Fruit fly (Drosophila melanogaster) whole organism, embryonic: ENCODE measurements around the gene CG5882.
A peak's percentile ranks its signal among the peaks of the same experiment; 100 is the strongest.

Source experiments
- Awh ChIP-seq: fragments of 200-800 bp; sonication (Bioruptor generic); IDR thresholded peaks from 2 replicates; pipeline ENCODE4, ENCODE4 v1.3.6; 2022; ENCODE audit warnings: missing biosample characterization, missing genetic modification characterization
- CG10267 ChIP-seq: fragments of 200-800 bp; sonication (Bioruptor generic); optimal IDR thresholded peaks from 2 replicates; lab custom pipeline; 2018; ENCODE audit warnings: missing biosample characterization, mild to moderate bottlenecking, missing genetic modification characterization, moderate library complexity
- CG10431 ChIP-seq: fragments of 200-800 bp; sonication (Bioruptor generic); optimal IDR thresholded peaks from 3 replicates; lab custom pipeline; 2018; ENCODE audit warnings: missing biosample characterization, mild to moderate bottlenecking, missing genetic modification characterization
- CG10565 ChIP-seq: fragments of 200-800 bp; sonication (Bioruptor generic); optimal IDR thresholded peaks from 3 replicates; lab custom pipeline; 2016; ENCODE audit warnings: missing biosample characterization, mild to moderate bottlenecking, missing genetic modification characterization
- CG11560 ChIP-seq: fragments of 200-800 bp; sonication (Bioruptor generic); IDR thresholded peaks from 3 replicates; pipeline ENCODE4 v1.3.6; 2022; ENCODE audit warnings: missing biosample characterization, missing genetic modification characterization
- CG11696 ChIP-seq: fragments of 200-800 bp; sonication (Bioruptor generic); IDR thresholded peaks from 2 replicates; pipeline ENCODE4 v1.3.6; 2022; ENCODE audit warnings: missing biosample characterization, missing genetic modification characterization
- CG12071 ChIP-seq: fragments of 200-800 bp; sonication (Bioruptor generic); optimal IDR thresholded peaks from 3 replicates; lab custom pipeline; 2018; ENCODE audit warnings: missing biosample characterization, mild to moderate bottlenecking, missing genetic modification characterization
- CG12769 ChIP-seq: fragments of 200-800 bp; sonication (Bioruptor generic); optimal IDR thresholded peaks from 2 replicates; lab custom pipeline; 2019; ENCODE audit warnings: missing biosample characterization, mild to moderate bottlenecking, missing genetic modification characterization, moderate library complexity
- CG14710 ChIP-seq: fragments of 200-800 bp; sonication (Bioruptor generic); optimal IDR thresholded peaks from 3 replicates; lab custom pipeline; 2019; ENCODE audit warnings: missing biosample characterization, mild to moderate bottlenecking, missing genetic modification characterization, moderate library complexity
- CG17328 ChIP-seq: fragments of 200-800 bp; sonication (Bioruptor generic); IDR thresholded peaks from 2 replicates; pipeline ENCODE4 v1.3.6; 2022; ENCODE audit warnings: missing biosample characterization, missing genetic modification characterization
- CG18764 ChIP-seq: fragments of 200-800 bp; sonication (Bioruptor generic); optimal IDR thresholded peaks from 3 replicates; lab custom pipeline; 2016; ENCODE audit warnings: missing biosample characterization, missing genetic modification characterization
- CG2116 ChIP-seq: fragments of 200-800 bp; sonication (Bioruptor generic); optimal IDR thresholded peaks from 3 replicates; lab custom pipeline; 2018; ENCODE audit warnings: missing biosample characterization, mild to moderate bottlenecking, missing genetic modification characterization
- CG2199 ChIP-seq: fragments of 200-800 bp; sonication (Bioruptor generic); IDR thresholded peaks from 3 replicates; pipeline ENCODE4 v1.3.6; 2022; ENCODE audit warnings: missing biosample characterization, missing genetic modification characterization
- CG31365 ChIP-seq: fragments of 200-800 bp; sonication (Bioruptor generic); optimal IDR thresholded peaks from 2 replicates; lab custom pipeline; 2018; ENCODE audit warnings: missing biosample characterization, mild to moderate bottlenecking, missing genetic modification characterization
- CG3281 ChIP-seq: fragments of 200-800 bp; sonication (Bioruptor generic); optimal IDR thresholded peaks from 3 replicates; lab custom pipeline; 2017; ENCODE audit warnings: missing biosample characterization, mild to moderate bottlenecking, missing genetic modification characterization
- CG33557 ChIP-seq: fragments of 200-800 bp; sonication (Bioruptor generic); optimal IDR thresholded peaks from 2 replicates; lab custom pipeline; 2019; ENCODE audit warnings: missing biosample characterization, mild to moderate bottlenecking, missing genetic modification characterization, moderate library complexity
- CG3838 ChIP-seq: fragments of 200-800 bp; sonication (Bioruptor generic); optimal IDR thresholded peaks from 3 replicates; lab custom pipeline; 2016; ENCODE audit warnings: missing biosample characterization, missing genetic modification characterization
- CG3995 ChIP-seq: fragments of 200-800 bp; sonication (Bioruptor generic); optimal IDR thresholded peaks from 3 replicates; lab custom pipeline; 2016; ENCODE audit warnings: missing biosample characterization, missing genetic modification characterization
- CG4360 ChIP-seq: fragments of 200-800 bp; sonication (Bioruptor generic); IDR thresholded peaks from 2 replicates; pipeline ENCODE4 v1.3.6; 2022; ENCODE audit warnings: missing biosample characterization, missing genetic modification characterization
- CG4820 ChIP-seq: fragments of 200-800 bp; sonication (Bioruptor generic); optimal IDR thresholded peaks from 3 replicates; lab custom pipeline; 2016; ENCODE audit warnings: missing biosample characterization, missing genetic modification characterization
- CG5953 ChIP-seq: fragments of 200-800 bp; sonication (Bioruptor generic); IDR thresholded peaks from 2 replicates; pipeline ENCODE4 v1.3.6; 2022; ENCODE audit warnings: missing biosample characterization, missing genetic modification characterization
- CG8359 ChIP-seq: fragments of 200-800 bp; sonication (Bioruptor generic); optimal IDR thresholded peaks from 2 replicates; lab custom pipeline; 2017; ENCODE audit warnings: missing biosample characterization, mild to moderate bottlenecking, missing genetic modification characterization, borderline replicate concordance
- CG8388 ChIP-seq: fragments of 200-800 bp; sonication (Bioruptor generic); optimal IDR thresholded peaks from 2 replicates; lab custom pipeline; 2019; ENCODE audit warnings: missing biosample characterization, mild to moderate bottlenecking, missing genetic modification characterization, moderate library complexity
- CG9817 ChIP-seq: fragments of 200-800 bp; sonication (Bioruptor generic); optimal IDR thresholded peaks from 2 replicates; lab custom pipeline; 2018; ENCODE audit warnings: missing biosample characterization, mild to moderate bottlenecking, missing genetic modification characterization, moderate library complexity
- CG9932 ChIP-seq: fragments of 200-800 bp; sonication (Bioruptor generic); IDR thresholded peaks from 2 replicates; pipeline ENCODE4 v1.3.6; 2022; ENCODE audit warnings: missing biosample characterization, missing genetic modification characterization
- CTCF ChIP-seq: fragments of 200-800 bp; sonication (Bioruptor generic); optimal IDR thresholded peaks from 2 replicates; lab custom pipeline; 2017; ENCODE audit warnings: missing biosample characterization, mild to moderate bottlenecking, missing genetic modification characterization, moderate library complexity
- Camta ChIP-seq: fragments of 200-800 bp; sonication (Bioruptor generic); optimal IDR thresholded peaks from 2 replicates; lab custom pipeline; 2016; ENCODE audit warnings: missing biosample characterization, missing genetic modification characterization
- D ChIP-seq, 2 experiments: fragments of 200-800 bp in 1 of 2; fragments of >200 bp in 1 of 2; sonication (Bioruptor generic) in 1 of 2; optimal IDR thresholded peaks; 2 replicates in 1 of 2; 3 replicates in 1 of 2; lab custom pipeline; 2017; ENCODE audit warnings: mild to moderate bottlenecking in 1 of 2, missing biosample characterization in 1 of 2, missing genetic modification characterization in 1 of 2, missing genetic modification reagents in 1 of 2
- D19A ChIP-seq: fragments of 200-800 bp; optimal IDR thresholded peaks from 3 replicates; lab custom pipeline; 2019; ENCODE audit warnings: missing biosample characterization, mild to moderate bottlenecking, missing genetic modification characterization, moderate library complexity
- Dad ChIP-seq: fragments of 200-800 bp; sonication (Bioruptor generic); optimal IDR thresholded peaks from 3 replicates; lab custom pipeline; 2016; ENCODE audit warnings: missing biosample characterization, missing genetic modification characterization
- Hey ChIP-seq: fragments of 200-800 bp; sonication (Bioruptor generic); optimal IDR thresholded peaks from 3 replicates; lab custom pipeline; 2018; ENCODE audit warnings: missing biosample characterization, mild to moderate bottlenecking, missing genetic modification characterization
- Lhr ChIP-seq: fragments of 200-800 bp; sonication (Bioruptor generic); optimal IDR thresholded peaks from 3 replicates; lab custom pipeline; 2017; ENCODE audit warnings: mild to moderate bottlenecking, missing biosample characterization, missing genetic modification reagents, missing genetic modification characterization
- Mad ChIP-seq: fragments of 200-800 bp; sonication (Bioruptor generic); optimal IDR thresholded peaks from 2 replicates; lab custom pipeline; 2016; ENCODE audit warnings: missing biosample characterization, missing genetic modification characterization
- Med ChIP-seq: fragments of 200-800 bp; sonication (Bioruptor generic); peaks from one replicate; lab custom pipeline; 2016; ENCODE audit warnings: missing biosample characterization, missing genetic modification characterization, mild to moderate bottlenecking, inconsistent platforms, moderate library complexity
- NFAT ChIP-seq: fragments of 200-800 bp; sonication (Bioruptor generic); IDR thresholded peaks from 2 replicates; pipeline ENCODE4 v1.3.6; 2022; ENCODE audit warnings: missing biosample characterization, missing genetic modification characterization
- Side ChIP-seq: fragments of 200-800 bp; sonication (Bioruptor generic); optimal IDR thresholded peaks from 2 replicates; lab custom pipeline; 2016; ENCODE audit warnings: missing biosample characterization, missing genetic modification characterization
- Trl ChIP-seq, 3 experiments: fragments of >200 bp in 2 of 3; fragments of 200-800 bp in 1 of 3; sonication (Bioruptor generic) in 1 of 3; optimal IDR thresholded peaks; 2 replicates in 1 of 3; 3 replicates in 2 of 3; lab custom pipeline; 2016 to 2017; ENCODE audit warnings: missing biosample characterization in 1 of 3, missing genetic modification characterization in 1 of 3
- btn ChIP-seq: fragments of 200-800 bp; sonication (Bioruptor generic); optimal IDR thresholded peaks from 2 replicates; lab custom pipeline; 2016; ENCODE audit warnings: missing biosample characterization, missing genetic modification characterization
- cg ChIP-seq: fragments of 200-800 bp; sonication (Bioruptor generic); optimal IDR thresholded peaks from 3 replicates; lab custom pipeline; 2019; ENCODE audit warnings: missing biosample characterization, mild to moderate bottlenecking, missing genetic modification characterization, moderate library complexity
- crol ChIP-seq: fragments of 200-800 bp; sonication (Bioruptor generic); IDR thresholded peaks from 2 replicates; pipeline ENCODE4 v1.3.6; 2022; ENCODE audit warnings: missing biosample characterization, missing genetic modification characterization
- lola ChIP-seq, 3 experiments: fragments of >200 bp in 2 of 3; fragments of 200-800 bp in 1 of 3; sonication (Bioruptor generic) in 1 of 3; optimal IDR thresholded peaks; 2 replicates each; lab custom pipeline; 2017 to 2019; ENCODE audit warnings: missing biosample characterization in 3 of 3, missing genetic modification characterization in 3 of 3, mild to moderate bottlenecking in 1 of 3, moderate library complexity in 1 of 3
- nmo ChIP-seq: fragments of 200-800 bp; sonication (Bioruptor generic); optimal IDR thresholded peaks from 2 replicates; lab custom pipeline; 2018; ENCODE audit warnings: missing biosample characterization, mild to moderate bottlenecking, missing genetic modification characterization, moderate library complexity
- oc ChIP-seq: fragments of 200-800 bp; sonication (Bioruptor generic); optimal IDR thresholded peaks from 2 replicates; lab custom pipeline; 2018; ENCODE audit warnings: missing biosample characterization, mild to moderate bottlenecking, missing genetic modification characterization, moderate library complexity
- slou ChIP-seq: fragments of 200-800 bp; sonication (Bioruptor generic); optimal IDR thresholded peaks from 3 replicates; lab custom pipeline; 2016; ENCODE audit warnings: missing biosample characterization, missing genetic modification characterization
- slp2 ChIP-seq: fragments of 200-800 bp; sonication (Bioruptor generic); optimal IDR thresholded peaks from 2 replicates; lab custom pipeline; 2016; ENCODE audit warnings: missing biosample characterization, missing genetic modification characterization
- sqz ChIP-seq: fragments of 200-800 bp; sonication (Bioruptor generic); optimal IDR thresholded peaks from 3 replicates; lab custom pipeline; 2018; ENCODE audit warnings: missing biosample characterization, mild to moderate bottlenecking, missing genetic modification characterization
- stc ChIP-seq: fragments of 200-800 bp; sonication (Bioruptor generic); IDR thresholded peaks from 2 replicates; pipeline ENCODE4 v1.3.6; 2022; ENCODE audit warnings: missing biosample characterization, missing genetic modification characterization
- tna ChIP-seq: fragments of 200-800 bp; sonication (Bioruptor generic); IDR thresholded peaks from 2 replicates; pipeline ENCODE4 v1.3.6; 2022; ENCODE audit warnings: missing biosample characterization, missing genetic modification characterization; ENCODE audit not compliant: partially characterized antibody
- wor ChIP-seq: fragments of 200-800 bp; sonication (Bioruptor generic); IDR thresholded peaks from 2 replicates; pipeline ENCODE4 v1.3.6; 2022; ENCODE audit warnings: missing biosample characterization, missing genetic modification characterization
- zfh1 ChIP-seq: fragments of 200-800 bp; sonication (Bioruptor generic); IDR thresholded peaks from 3 replicates; pipeline ENCODE4 v1.3.6; 2022; ENCODE audit warnings: missing biosample characterization, missing genetic modification characterization

Gene CG5882

DNA sequence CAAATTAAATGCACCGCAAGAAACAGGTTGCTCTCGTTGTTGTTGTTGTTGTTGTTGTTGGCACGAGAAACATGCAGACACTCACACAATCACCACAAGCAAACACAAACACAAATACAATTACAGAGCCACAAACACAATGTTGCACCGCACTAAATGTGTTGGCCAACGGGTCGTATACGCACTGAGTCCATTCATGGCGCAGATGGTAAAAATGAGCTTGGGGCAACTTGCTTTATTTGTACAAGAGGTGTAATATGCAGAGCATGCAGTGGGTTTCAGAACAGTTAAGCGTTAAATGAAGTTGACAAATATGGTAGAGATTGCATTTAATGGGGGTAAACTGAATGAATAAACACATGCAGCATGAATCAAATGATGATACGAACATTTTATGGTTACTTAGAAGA, 19.5 kb downstream of the CG5882 start (continued):
- no peak for TF ChIP-seq Dad (GFP tag; lab: Kevin White, UChicago)
- no peak for TF ChIP-seq CG11696 (GFP tag; lab: Robert Waterston, UW)
- TF ChIP-seq Camta: peak; percentile 6
- TF ChIP-seq CG33557 (GFP tag; lab: Kevin White, UChicago): peak; percentile 43
- TF ChIP-seq slp2: peak; percentile 22
- TF ChIP-seq sqz: peak; percentile 56
- peak; percentile 80 for TF ChIP-seq cg (GFP tag; lab: Kevin White, UChicago)
- TF ChIP-seq CG4360 (GFP tag; lab: Robert Waterston, UW): peak; percentile 91
- TF ChIP-seq CG11560 (tag; lab: Robert Waterston, UW): no peak
- TF ChIP-seq stc (GFP tag; lab: Robert Waterston, UW): peak; percentile 17; the same call in 1 of the 2 replicates
- no peak for TF ChIP-seq tna
- TF ChIP-seq CG9932 (GFP tag; lab: Robert Waterston, UW): no peak
- peak; percentile 6 for TF ChIP-seq CG8388 (GFP tag; lab: Kevin White, UChicago)
- TF ChIP-seq slou (GFP tag; lab: Kevin White, UChicago): no peak
- no peak for TF ChIP-seq crol
- peak; percentile 10 for TF ChIP-seq CG10267 (tag; lab: Kevin White, UChicago)
- no peak for TF ChIP-seq NFAT (GFP tag; lab: Robert Waterston, UW)
- peak; percentile 62 for TF ChIP-seq oc (tag; lab: Kevin White, UChicago)
- peak; percentile 45 for TF ChIP-seq CG12769 (tag; lab: Kevin White, UChicago)
- TF ChIP-seq CG2199 (GFP tag; lab: Robert Waterston, UW): peak; percentile 64; the same call in 1 of the 3 replicates
- peak; percentile 80 for TF ChIP-seq Med (GFP tag; lab: Kevin White, UChicago)
- TF ChIP-seq CG18764 (GFP tag; lab: Kevin White, UChicago): peak; percentile 1
- peak; percentile 9 for TF ChIP-seq btn (GFP tag; lab: Kevin White, UChicago)
- TF ChIP-seq Awh: peak; percentile 11; the same call in 1 of the 2 replicates
- no peak for TF ChIP-seq Mad (GFP tag; lab: Kevin White, UChicago)
- TF ChIP-seq Hey (tag; lab: Kevin White, UChicago): peak; percentile 1
- TF ChIP-seq D19A (tag; lab: Kevin White, UChicago): peak; percentile 42
- TF ChIP-seq CG3281 (GFP tag; lab: Kevin White, UChicago): no peak
- peak; percentile 24 for TF ChIP-seq CG10431 (GFP tag; lab: Kevin White, UChicago)
- peak; percentile 2 for TF ChIP-seq CG2116 (GFP tag; lab: Kevin White, UChicago)
- no peak for TF ChIP-seq wor
- TF ChIP-seq CG12071 (GFP tag; lab: Kevin White, UChicago): peak; percentile 57
- peak; percentile 23 for TF ChIP-seq Lhr (GFP tag; lab: Kevin White, UChicago)
- TF ChIP-seq CG31365 (tag; lab: Kevin White, UChicago): peak; percentile 1
- TF ChIP-seq CG17328 (GFP tag; lab: Robert Waterston, UW): no peak
- TF ChIP-seq CG3838 (GFP tag; lab: Kevin White, UChicago): peak; percentile 22
- no peak for TF ChIP-seq Side
- peak; percentile 9 for TF ChIP-seq CTCF (GFP tag; lab: Kevin White, UChicago)
- no peak for TF ChIP-seq Trl (optimal IDR thresholded peaks at IDR 0.05; lab: Kevin White, UChicago)
- TF ChIP-seq Trl (GFP tag; optimal IDR thresholded peaks at IDR 0.05; lab: Kevin White, UChicago): peak; percentile 53
- TF ChIP-seq CG9817: no peak
- no peak for TF ChIP-seq CG10565 (GFP tag; lab: Kevin White, UChicago)
- peak; percentile 57 for TF ChIP-seq CG5953 (GFP tag; lab: Robert Waterston, UW)
- no peak for TF ChIP-seq nmo (GFP tag; lab: Kevin White, UChicago)
- TF ChIP-seq lola (GFP tag; optimal IDR thresholded peaks at IDR 0.05; lab: Kevin White, UChicago): peak in 1 of 3 experiments; percentile 31
- TF ChIP-seq CG4820 (GFP tag; lab: Kevin White, UChicago): no peak
- TF ChIP-seq zfh1 (GFP tag; lab: Robert Waterston, UW): 0 out of 3 replicates have a peak, but pooled peaks have one; percentile 50
- no peak for TF ChIP-seq CG3995 (GFP tag; lab: Kevin White, UChicago)
- TF ChIP-seq CG14710 (tag; lab: Kevin White, UChicago): peak; percentile 26
- no peak for TF ChIP-seq D (optimal IDR thresholded peaks at IDR 0.05; lab: Kevin White, UChicago)
- peak; percentile 60 for TF ChIP-seq D (GFP tag; optimal IDR thresholded peaks at IDR 0.05; lab: Kevin White, UChicago)
- TF ChIP-seq CG8359 (GFP tag; lab: Kevin White, UChicago): peak; percentile 36
